Fruit fly (Drosophila melanogaster) whole organism, embryonic: ENCODE data around the gene CG11374.

Source experiments
- Dip2 ChIP-seq: fragments of 200-800 bp; sonication (Bioruptor generic); IDR thresholded peaks from 2 replicates; pipeline ENCODE4 v1.3.6; 2022; ENCODE audit warnings: missing biosample characterization, missing genetic modification characterization
- abd-A ChIP-seq: fragments of 200-800 bp; sonication (Bioruptor generic); optimal IDR thresholded peaks from 3 replicates; lab custom pipeline; 2019; ENCODE audit warnings: missing biosample characterization, mild to moderate bottlenecking, missing genetic modification characterization, moderate library complexity

dm6 chr2L:120492-121455, 44.6 kb downstream of the CG11374 start:
- TF ChIP-seq abd-A (tag; lab: Kevin White, UChicago) (no peak), Dip2 (GFP tag; lab: Robert Waterston, UW) (no peak)
